Worm (Caenorhabditis elegans) whole organism, late embryonic: ENCODE results near the gene cal-1.

ENCODE experiments used
- fax-1 ChIP-seq: sonication (generic microtip); optimal IDR thresholded peaks from 2 replicates; lab custom pipeline; 2016; ENCODE audit warnings: missing genotype, missing genetic modification characterization, missing compliant biosample characterization
- pag-3 ChIP-seq: sonication (generic microtip); optimal IDR thresholded peaks from 2 replicates; lab custom pipeline; 2016; ENCODE audit warnings: missing compliant biosample characterization, missing genetic modification characterization, borderline replicate concordance
- pqm-1 ChIP-seq: sonication (generic microtip); optimal IDR thresholded peaks from 2 replicates; lab custom pipeline; 2016; ENCODE audit warnings: missing genetic modification characterization, missing compliant biosample characterization
- sdc-2 ChIP-seq: sonication (generic microtip); optimal IDR thresholded peaks from 2 replicates; lab custom pipeline; 2016; ENCODE audit warnings: missing genotype, missing genetic modification characterization, missing compliant biosample characterization
- tbx-2 ChIP-seq: sonication (generic microtip); optimal IDR thresholded peaks from 2 replicates; lab custom pipeline; 2016; ENCODE audit warnings: missing genetic modification characterization, missing compliant biosample characterization
- unc-86 ChIP-seq: sonication (generic microtip); optimal IDR thresholded peaks from 2 replicates; lab custom pipeline; 2016; ENCODE audit warnings: missing genetic modification characterization, missing compliant biosample characterization

DNA sequence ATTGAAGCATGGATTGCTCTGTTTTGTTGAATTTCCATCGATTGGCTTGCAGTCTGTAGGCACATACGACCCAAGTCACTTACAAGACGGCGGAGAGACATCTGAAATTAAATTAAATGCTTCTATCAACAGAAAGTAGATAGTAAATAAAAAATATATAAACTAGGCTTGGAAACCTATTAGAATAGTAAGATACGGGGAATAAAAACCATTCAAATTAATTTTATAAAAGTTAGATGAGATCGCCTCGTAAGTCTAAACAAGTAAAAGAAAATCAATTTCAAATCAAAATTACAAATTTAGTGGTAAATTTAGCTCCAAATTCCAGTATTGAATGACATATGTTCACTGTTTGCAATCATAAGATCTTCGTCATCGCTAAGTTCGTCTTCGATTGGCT lies 22.5 kb downstream of the cal-1 start, which contains the start of gene mrps-11:
- TF ChIP-seq tbx-2 (tag; lab: Kevin White, UChicago) (no peak), pag-3 (tag; lab: Kevin White, UChicago) (no peak), pqm-1 (no peak), unc-86 (tag; lab: Kevin White, UChicago) (no peak), sdc-2 (tag; lab: Kevin White, UChicago) (no peak), fax-1 (tag; lab: Kevin White, UChicago) (no peak)
